Fruit fly (Drosophila melanogaster) whole organism, embryonic: Measurements from ENCODE around the gene CG1143.
A peak's percentile ranks its signal among the peaks of the same experiment; 100 is the strongest.

Experiments
- Adf1 ChIP-seq: fragments of 200-800 bp; sonication (Bioruptor generic); IDR thresholded peaks from 2 replicates; pipeline ENCODE4 v1.3.6; 2022; ENCODE audit warnings: missing biosample characterization, missing genetic modification characterization
- Antp ChIP-seq: fragments of 200-800 bp; sonication (Bioruptor generic); optimal IDR thresholded peaks from 3 replicates; lab custom pipeline; 2016; ENCODE audit warnings: missing biosample characterization, missing genetic modification characterization
- Atf3 ChIP-seq: fragments of 200-800 bp; sonication (Bioruptor generic); optimal IDR thresholded peaks from 3 replicates; lab custom pipeline; 2016; ENCODE audit warnings: missing biosample characterization, missing genetic modification characterization
- CG10147 ChIP-seq: fragments of 200-800 bp; sonication (Bioruptor generic); optimal IDR thresholded peaks from 2 replicates; lab custom pipeline; 2019; ENCODE audit warnings: missing biosample characterization, mild to moderate bottlenecking, missing genetic modification characterization, moderate library complexity
- CG13624 ChIP-seq: fragments of 200-800 bp; sonication (Bioruptor generic); optimal IDR thresholded peaks from 2 replicates; lab custom pipeline; 2016; ENCODE audit warnings: missing biosample characterization, missing genetic modification characterization
- CG13894 ChIP-seq: fragments of 200-800 bp; sonication (Bioruptor generic); optimal IDR thresholded peaks from 3 replicates; lab custom pipeline; 2018; ENCODE audit warnings: missing biosample characterization, mild to moderate bottlenecking, missing genetic modification characterization, moderate library complexity
- CG15269 ChIP-seq: fragments of 200-800 bp; sonication (Bioruptor generic); optimal IDR thresholded peaks from 2 replicates; lab custom pipeline; 2018; ENCODE audit warnings: missing biosample characterization, mild to moderate bottlenecking, missing genetic modification characterization, moderate library complexity
- CG15479 ChIP-seq: fragments of 200-800 bp; sonication (Bioruptor generic); optimal IDR thresholded peaks from 3 replicates; lab custom pipeline; 2019; ENCODE audit warnings: missing biosample characterization, mild to moderate bottlenecking, missing genetic modification characterization, moderate library complexity
- CG17612 ChIP-seq: fragments of 200-800 bp; sonication (Bioruptor generic); IDR thresholded peaks from 2 replicates; pipeline ENCODE4 v1.3.6; 2022; ENCODE audit warnings: missing biosample characterization, missing genetic modification characterization
- CG2889 ChIP-seq: fragments of 200-800 bp; sonication (Bioruptor generic); IDR thresholded peaks from 3 replicates; pipeline ENCODE4 v1.3.6; 2022; ENCODE audit warnings: missing biosample characterization, missing genetic modification characterization
- CG30403 ChIP-seq: fragments of 200-800 bp; sonication (Bioruptor generic); optimal IDR thresholded peaks from 3 replicates; lab custom pipeline; 2016; ENCODE audit warnings: missing biosample characterization, missing genetic modification characterization
- CG7556 ChIP-seq: fragments of 200-800 bp; sonication (Bioruptor generic); optimal IDR thresholded peaks from 2 replicates; lab custom pipeline; 2017; ENCODE audit warnings: missing biosample characterization, mild to moderate bottlenecking, missing genetic modification characterization
- CG8388 ChIP-seq: fragments of 200-800 bp; sonication (Bioruptor generic); optimal IDR thresholded peaks from 2 replicates; lab custom pipeline; 2019; ENCODE audit warnings: missing biosample characterization, mild to moderate bottlenecking, missing genetic modification characterization, moderate library complexity
- CG9932 ChIP-seq: fragments of 200-800 bp; sonication (Bioruptor generic); IDR thresholded peaks from 2 replicates; pipeline ENCODE4 v1.3.6; 2022; ENCODE audit warnings: missing biosample characterization, missing genetic modification characterization
- D19B ChIP-seq: fragments of 200-800 bp; sonication (Bioruptor generic); optimal IDR thresholded peaks from 2 replicates; lab custom pipeline; 2017; ENCODE audit warnings: missing biosample characterization, mild to moderate bottlenecking, missing genetic modification characterization
- Dll ChIP-seq: fragments of 200-800 bp; sonication (Bioruptor generic); IDR thresholded peaks from 4 replicates; pipeline ENCODE4 v1.3.6; 2022; ENCODE audit warnings: missing biosample characterization, missing genetic modification characterization; ENCODE audit not compliant: partially characterized antibody
- Drgx ChIP-seq: fragments of 200-800 bp; sonication (Bioruptor generic); IDR thresholded peaks from 2 replicates; pipeline ENCODE4 v1.3.6; 2022; ENCODE audit warnings: missing biosample characterization, missing genetic modification characterization
- GATAe ChIP-seq: fragments of 200-800 bp; sonication (Bioruptor generic); conservative IDR thresholded peaks from 2 replicates; pipeline ENCODE4 v1.3.6; 2022; ENCODE audit warnings: missing biosample characterization, missing genetic modification characterization
- Lpt ChIP-seq: fragments of >200 bp; optimal IDR thresholded peaks from 2 replicates; lab custom pipeline; 2018; ENCODE audit warnings: missing biosample characterization, missing genetic modification characterization
- MBD-R2 ChIP-seq: fragments of 200-800 bp; sonication (Bioruptor generic); IDR thresholded peaks from 2 replicates; pipeline ENCODE4 v1.3.6; 2022; ENCODE audit warnings: missing biosample characterization, missing genetic modification characterization
- Myb ChIP-seq: fragments of 200-800 bp; sonication (Bioruptor generic); optimal IDR thresholded peaks from 2 replicates; lab custom pipeline; 2016; ENCODE audit warnings: missing biosample characterization, missing genetic modification characterization
- YL-1 ChIP-seq: fragments of 200-800 bp; sonication (Bioruptor generic); optimal IDR thresholded peaks from 3 replicates; lab custom pipeline; 2017; ENCODE audit warnings: missing biosample characterization, mild to moderate bottlenecking, missing genetic modification characterization
- abd-A ChIP-seq: fragments of 200-800 bp; sonication (Bioruptor generic); optimal IDR thresholded peaks from 3 replicates; lab custom pipeline; 2019; ENCODE audit warnings: missing biosample characterization, mild to moderate bottlenecking, missing genetic modification characterization, moderate library complexity
- ato ChIP-seq: fragments of 200-800 bp; sonication (Bioruptor generic); IDR thresholded peaks from 2 replicates; pipeline ENCODE4 v1.3.6; 2022; ENCODE audit warnings: missing biosample characterization, missing genetic modification characterization; ENCODE audit not compliant: partially characterized antibody
- br ChIP-seq: fragments of >200 bp; optimal IDR thresholded peaks from 2 replicates; lab custom pipeline; 2017
- btn ChIP-seq: fragments of 200-800 bp; sonication (Bioruptor generic); optimal IDR thresholded peaks from 2 replicates; lab custom pipeline; 2016; ENCODE audit warnings: missing biosample characterization, missing genetic modification characterization
- chn ChIP-seq: fragments of 200-800 bp; sonication (Bioruptor generic); optimal IDR thresholded peaks from 2 replicates; lab custom pipeline; 2016; ENCODE audit warnings: missing biosample characterization, missing genetic modification characterization
- dysf ChIP-seq: fragments of 200-800 bp; sonication (Bioruptor generic); IDR thresholded peaks from 3 replicates; pipeline ENCODE4 v1.3.6; 2022; ENCODE audit warnings: missing biosample characterization, missing genetic modification characterization
- ems ChIP-seq: fragments of 200-800 bp; sonication (Bioruptor generic); optimal IDR thresholded peaks from 3 replicates; lab custom pipeline; 2016; ENCODE audit warnings: missing biosample characterization, missing genetic modification characterization
- eyg ChIP-seq: fragments of 200-800 bp; sonication (Bioruptor generic); optimal IDR thresholded peaks from 3 replicates; lab custom pipeline; 2016; ENCODE audit warnings: missing biosample characterization, missing genetic modification characterization
- fd96Cb ChIP-seq: fragments of 200-800 bp; sonication (Bioruptor generic); optimal IDR thresholded peaks from 2 replicates; lab custom pipeline; 2018; ENCODE audit warnings: missing biosample characterization, mild to moderate bottlenecking, missing genetic modification characterization, moderate library complexity
- ftz-f1 ChIP-seq: fragments of 200-800 bp; sonication (Bioruptor generic); optimal IDR thresholded peaks from 2 replicates; lab custom pipeline; 2016; ENCODE audit warnings: missing biosample characterization, missing genetic modification characterization
- hb ChIP-seq: fragments of 200-800 bp; sonication (Bioruptor generic); IDR thresholded peaks from 3 replicates; pipeline ENCODE4 v1.3.6; 2022; ENCODE audit warnings: missing biosample characterization, missing genetic modification characterization; ENCODE audit not compliant: partially characterized antibody
- knrl ChIP-seq: fragments of 200-800 bp; sonication (Bioruptor generic); IDR thresholded peaks from 3 replicates; pipeline ENCODE4 v1.3.6; 2022; ENCODE audit warnings: missing biosample characterization, missing genetic modification characterization; ENCODE audit not compliant: partially characterized antibody
- mld ChIP-seq: fragments of 200-800 bp; sonication (Bioruptor generic); IDR thresholded peaks from 3 replicates; pipeline ENCODE4 v1.3.6; 2022; ENCODE audit warnings: missing biosample characterization, missing genetic modification characterization; ENCODE audit not compliant: partially characterized antibody
- nau ChIP-seq: fragments of 200-800 bp; sonication (Bioruptor generic); optimal IDR thresholded peaks from 3 replicates; lab custom pipeline; 2017; ENCODE audit warnings: missing biosample characterization, mild to moderate bottlenecking, missing genetic modification characterization, missing genetic modification reagents
- nerfin-2 ChIP-seq: fragments of 200-800 bp; sonication (Bioruptor generic); IDR thresholded peaks from 2 replicates; pipeline ENCODE4 v1.3.6; 2022; ENCODE audit warnings: missing biosample characterization, missing genetic modification characterization; ENCODE audit not compliant: partially characterized antibody
- nmo ChIP-seq: fragments of 200-800 bp; sonication (Bioruptor generic); optimal IDR thresholded peaks from 2 replicates; lab custom pipeline; 2018; ENCODE audit warnings: missing biosample characterization, mild to moderate bottlenecking, missing genetic modification characterization, moderate library complexity
- nom ChIP-seq: fragments of 200-800 bp; sonication (Bioruptor generic); optimal IDR thresholded peaks from 2 replicates; lab custom pipeline; 2017; ENCODE audit warnings: missing biosample characterization, missing genetic modification characterization, mild to moderate bottlenecking, moderate library complexity, missing genetic modification reagents
- ro ChIP-seq: fragments of 200-800 bp; sonication (Bioruptor generic); IDR thresholded peaks from 2 replicates; pipeline ENCODE4 v1.3.6; 2022; ENCODE audit warnings: missing biosample characterization, missing genetic modification characterization
- row ChIP-seq: fragments of 200-800 bp; sonication (Bioruptor generic); IDR thresholded peaks from 3 replicates; pipeline ENCODE4 v1.3.6; 2022; ENCODE audit warnings: missing biosample characterization, missing genetic modification characterization
- schlank ChIP-seq: fragments of 200-800 bp; sonication (Bioruptor generic); optimal IDR thresholded peaks from 2 replicates; lab custom pipeline; 2018; ENCODE audit warnings: missing biosample characterization, mild to moderate bottlenecking, missing genetic modification characterization
- sens ChIP-seq: fragments of 200-800 bp; sonication (Bioruptor generic); peaks from one replicate; lab custom pipeline; 2016; ENCODE audit warnings: missing biosample characterization, missing genetic modification characterization
- sob ChIP-seq: fragments of 200-800 bp; sonication (Bioruptor generic); IDR thresholded peaks from 2 replicates; pipeline ENCODE4 v1.3.6; 2022; ENCODE audit warnings: missing biosample characterization, missing genetic modification characterization
- ssp ChIP-seq: fragments of 200-800 bp; sonication (Bioruptor generic); IDR thresholded peaks from 2 replicates; pipeline ENCODE4 v1.3.6; 2022; ENCODE audit warnings: missing biosample characterization, missing genetic modification characterization
- sug ChIP-seq: fragments of 200-800 bp; optimal IDR thresholded peaks from 2 replicates; lab custom pipeline; 2019; ENCODE audit warnings: missing biosample characterization, mild to moderate bottlenecking, missing genetic modification characterization, moderate library complexity
- tap ChIP-seq: fragments of 200-800 bp; optimal IDR thresholded peaks from 3 replicates; lab custom pipeline; 2019; ENCODE audit warnings: missing biosample characterization, mild to moderate bottlenecking, missing genetic modification characterization, moderate library complexity
- zfh2 ChIP-seq: fragments of 200-800 bp; sonication (Bioruptor generic); optimal IDR thresholded peaks from 2 replicates; lab custom pipeline; 2016; ENCODE audit warnings: missing biosample characterization, missing genetic modification characterization

CG1143 gene

dm6 chr3L:2614222-2614621 is 30.9 kb upstream of the CG1143 start:
- TF ChIP-seq CG17612 (GFP tag; lab: Robert Waterston, UW) (no peak), D19B (GFP tag; lab: Kevin White, UChicago) (peak; percentile 15), row (GFP tag; lab: Robert Waterston, UW) (peak; percentile 39; the same call in 1 of the 3 replicates), Drgx (GFP tag; lab: Robert Waterston, UW) (peak; percentile 27; the same call in 1 of the 2 replicates), ems (GFP tag; lab: Kevin White, UChicago) (no peak)

- TF ChIP-seq nom (GFP tag; lab: Kevin White, UChicago) (no peak), sob (GFP tag; lab: Robert Waterston, UW) (0 out of 2 replicates have a peak, but pooled peaks have one; percentile 6), Dll (GFP tag; lab: Robert Waterston, UW) (no peak), CG10147 (GFP tag; lab: Kevin White, UChicago) (no peak), sug (tag; lab: Kevin White, UChicago) (no peak), ro (0 out of 2 replicates have a peak, but pooled peaks have one; percentile 22), CG8388 (no peak), mld (GFP tag; lab: Robert Waterston, UW) (0 out of 3 replicates have a peak, but pooled peaks have one; percentile 22), CG13894 (tag; lab: Kevin White, UChicago) (no peak), CG15479 (GFP tag; lab: Kevin White, UChicago) (peak; percentile 7), btn (GFP tag; lab: Kevin White, UChicago) (no peak)
Observed at dm6 chr3L:2629964-2630363, 15.2 kb upstream of the CG1143 start, which contains the start of gene Pxn. TSS of gene Pxn (minus strand) at chr3L:2630064.

- TF ChIP-seq hb (GFP tag; lab: Robert Waterston, UW) (0 out of 3 replicates have a peak, but pooled peaks have one; percentile 50), br (lab: Kevin White, UChicago) (no peak), sens (GFP tag; lab: Kevin White, UChicago) (peak; percentile 92), YL-1 (GFP tag; lab: Kevin White, UChicago) (peak; percentile 37), fd96Cb (no peak), dysf (GFP tag; lab: Robert Waterston, UW) (no peak), CG9932 (GFP tag; lab: Robert Waterston, UW) (peak; percentile 20; the same call in 1 of the 2 replicates), CG15269 (tag; lab: Kevin White, UChicago) (peak; percentile 38), CG13624 (GFP tag; lab: Kevin White, UChicago) (peak; percentile 72), Adf1 (0 out of 2 replicates have a peak, but pooled peaks have one; percentile 10), GATAe (GFP tag; lab: Robert Waterston, UW) (no peak), abd-A (tag; lab: Kevin White, UChicago) (no peak), tap (tag; lab: Kevin White, UChicago) (peak; percentile 13), CG7556 (GFP tag; lab: Kevin White, UChicago) (peak; percentile 11), Atf3 (GFP tag; lab: Kevin White, UChicago) (peak; percentile 22), knrl (GFP tag; lab: Robert Waterston, UW) (peak; percentile 66), MBD-R2 (GFP tag; lab: Robert Waterston, UW) (peak; percentile 58), chn (peak; percentile 71), eyg (GFP tag; lab: Kevin White, UChicago) (no peak), CG30403 (GFP tag; lab: Kevin White, UChicago) (peak; percentile 57), CG13894 (tag; lab: Kevin White, UChicago) (peak; percentile 44), Antp (GFP tag; lab: Kevin White, UChicago) (peak; percentile 38), Myb (peak; percentile 97), zfh2 (GFP tag; lab: Kevin White, UChicago) (peak; percentile 33), ssp (GFP tag; lab: Robert Waterston, UW) (no peak), nau (peak; percentile 37), nerfin-2 (peak; percentile 61), ato (GFP tag; lab: Robert Waterston, UW) (no peak; the same call in 1 of the 2 replicates), nmo (GFP tag; lab: Kevin White, UChicago) (peak; percentile 62), CG2889 (GFP tag; lab: Robert Waterston, UW) (no peak), Lpt (GFP tag; lab: Kevin White, UChicago) (no peak), schlank (tag; lab: Kevin White, UChicago) (no peak), ftz-f1 (GFP tag; lab: Kevin White, UChicago) (peak; percentile 30)
Observed at dm6 chr3L:2631406-2631805, 13.8 kb upstream of the CG1143 start, which contains the start of the genes CG42245 and MEP-1. TSS of gene CG42245 (plus strand) at chr3L:2631715. TSS of gene MEP-1 (plus strand) at chr3L:2631715.
